Fruit fly (Drosophila melanogaster) whole organism, prepupa: Measurements from ENCODE around the gene GNBP3.

ENCODE experiments used
- CG8632 ChIP-seq: fragments of 200-800 bp; sonication (Bioruptor generic); optimal IDR thresholded peaks from 3 replicates; lab custom pipeline; 2016; ENCODE audit warnings: missing biosample characterization, missing genetic modification characterization
- cyc ChIP-seq: fragments of 200-800 bp; sonication (Bioruptor generic); optimal IDR thresholded peaks from 3 replicates; lab custom pipeline; 2016; ENCODE audit warnings: missing biosample characterization, missing genetic modification characterization
- salr ChIP-seq, 2 experiments: fragments of 200-800 bp; sonication (Bioruptor generic); optimal IDR thresholded peaks; 3 replicates each; lab custom pipeline; 2016 to 2018; ENCODE audit warnings: missing biosample characterization in 2 of 2, missing genetic modification characterization in 2 of 2, mild to moderate bottlenecking in 1 of 2
- ss ChIP-seq, 2 experiments: fragments of 200-800 bp; sonication (Bioruptor generic); optimal IDR thresholded peaks; 2 replicates in 1 of 2; 3 replicates in 1 of 2; lab custom pipeline; 2017 to 2018; ENCODE audit warnings: mild to moderate bottlenecking in 2 of 2, missing biosample characterization in 2 of 2, missing genetic modification characterization in 2 of 2, moderate library complexity in 1 of 2

dm6 chr3L:8905100-8905499 is 49.7 kb upstream of the GNBP3 start, which contains the start of gene TrpA1:
- TF ChIP-seq ss (GFP tag; optimal IDR thresholded peaks at IDR 0.05; lab: Kevin White, UChicago): no peak
- no peak for TF ChIP-seq salr (GFP tag; optimal IDR thresholded peaks at IDR 0.05; lab: Kevin White, UChicago)
- no peak for TF ChIP-seq cyc (GFP tag; lab: Kevin White, UChicago)
- no peak for TF ChIP-seq CG8632 (GFP tag; lab: Kevin White, UChicago)
